Worm (Caenorhabditis elegans): ENCODE results near the gene ifbp-1.

DNA sequence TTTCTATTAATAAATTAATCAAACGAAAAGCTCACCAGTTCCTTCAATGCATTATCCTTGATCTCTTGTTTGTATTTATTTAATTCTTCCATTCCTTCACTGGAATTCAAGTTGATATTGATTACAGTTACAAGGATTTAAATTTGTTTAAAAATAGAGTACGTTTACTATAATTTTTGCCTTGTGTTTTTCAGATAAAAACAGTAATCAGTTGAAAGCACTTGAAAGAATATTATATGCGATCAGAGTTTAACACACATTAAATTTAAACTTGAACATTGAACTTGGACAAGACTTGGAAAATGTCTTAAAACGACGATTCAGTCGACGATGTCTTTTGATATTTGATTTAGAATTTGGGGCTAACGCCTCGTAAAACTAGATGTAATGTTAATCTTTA is 37.5 kb upstream of the ifbp-1 start, which contains the start of gene F53F1.6:
- TF ChIP-seq him-1 (tag; optimal IDR thresholded peaks at IDR 0.05) (no peak), W03F9.2 (tag; optimal IDR thresholded peaks at IDR 0.05) (no peak), dao-5 (tag; optimal IDR thresholded peaks at IDR 0.05) (no peak)
